Worm (Caenorhabditis elegans) whole organism, young adult: ENCODE results near the gene cyn-16.
A peak's percentile ranks its signal among the peaks of the same experiment; 100 is the strongest.

ENCODE experiments used
- B0336.3 ChIP-seq: fragments of 200-800 bp; sonication (Bioruptor generic); IDR thresholded peaks from 2 replicates; pipeline ENCODE4 v1.3.6; 2022; ENCODE audit warnings: missing genetic modification characterization, missing compliant biosample characterization
- C17E4.6 ChIP-seq: fragments of 200-800 bp; sonication (Bioruptor generic); IDR thresholded peaks from 2 replicates; pipeline ENCODE4 v1.3.6; 2022; ENCODE audit warnings: missing genetic modification reagents, missing genetic modification characterization, missing compliant biosample characterization
- F33H1.4 ChIP-seq: fragments of 200-800 bp; sonication (Bioruptor generic); IDR thresholded peaks from 2 replicates; pipeline ENCODE4 v1.3.6; 2022; ENCODE audit warnings: missing genetic modification reagents, missing genetic modification characterization, missing compliant biosample characterization
- F52B5.7 ChIP-seq: sonication (generic microtip); optimal IDR thresholded peaks from 2 replicates; lab custom pipeline; 2016; ENCODE audit warnings: mild to moderate bottlenecking, missing genetic modification characterization, missing compliant biosample characterization
- F57C9.4 ChIP-seq: sonication (generic microtip); optimal IDR thresholded peaks from 2 replicates; lab custom pipeline; 2017; ENCODE audit warnings: mild to moderate bottlenecking, missing genetic modification characterization, missing compliant biosample characterization
- T07F8.4 ChIP-seq: sonication (generic microtip); optimal IDR thresholded peaks from 2 replicates; lab custom pipeline; 2016; ENCODE audit warnings: mild to moderate bottlenecking, missing genetic modification characterization, moderate library complexity, missing compliant biosample characterization
- Y79H2A.3 ChIP-seq: fragments of 200-800 bp; sonication (Bioruptor generic); conservative IDR thresholded peaks from 2 replicates; pipeline ENCODE4 v1.3.6; 2022; ENCODE audit warnings: missing genetic modification reagents, missing genetic modification characterization, missing compliant biosample characterization
- Y95B8A.8 ChIP-seq: fragments of 200-800 bp; sonication (Bioruptor generic); IDR thresholded peaks from 2 replicates; pipeline ENCODE4 v1.3.6; 2022; ENCODE audit warnings: missing genetic modification reagents, missing genetic modification characterization, missing compliant biosample characterization
- ama-1 ChIP-seq, 3 experiments: fragments of 150-350 bp in 1 of 3; sonication (generic microtip) in 2 of 3; optimal IDR thresholded peaks; 2 replicates each; lab custom pipeline; 2014 to 2018; ENCODE audit warnings: missing biosample characterization in 2 of 3, missing genetic modification characterization in 2 of 3, missing genetic modification reagents in 2 of 3
- aptf-3 ChIP-seq: fragments of 200-800 bp; sonication (Bioruptor generic); IDR thresholded peaks from 2 replicates; pipeline ENCODE4 v1.3.6; 2022; ENCODE audit warnings: missing genetic modification characterization, missing compliant biosample characterization
- attf-5 ChIP-seq: fragments of 200-800 bp; sonication (Bioruptor generic); optimal IDR thresholded peaks from 2 replicates; lab custom pipeline; 2018; ENCODE audit warnings: mild to moderate bottlenecking, missing genetic modification characterization, missing compliant biosample characterization
- attf-6 ChIP-seq: fragments of 200-800 bp; sonication (Bioruptor generic); IDR thresholded peaks from 2 replicates; pipeline ENCODE4 v1.3.6; 2022; ENCODE audit warnings: missing genetic modification reagents, missing genetic modification characterization, missing compliant biosample characterization
- bed-1 ChIP-seq: fragments of 200-800 bp; sonication (Bioruptor generic); IDR thresholded peaks from 2 replicates; pipeline ENCODE4 v1.3.6; 2022; ENCODE audit warnings: missing genetic modification reagents, missing genetic modification characterization, missing compliant biosample characterization
- cebp-1 ChIP-seq, 2 experiments: fragments of 200-800 bp in 1 of 2; sonication (Bioruptor generic) in 1 of 2; sonication (generic microtip) in 1 of 2; IDR thresholded peaks in 1 of 2; optimal IDR thresholded peaks in 1 of 2; 2 replicates each; pipeline versions ENCODE4 v1.3.6 to Lab custom; 2017 to 2022; ENCODE audit warnings: missing compliant biosample characterization in 2 of 2, missing genetic modification characterization in 2 of 2, mild to moderate bottlenecking in 1 of 2, missing genetic modification reagents in 1 of 2, moderate library complexity in 1 of 2
- cebp-2 ChIP-seq: fragments of 200-800 bp; sonication (Bioruptor generic); IDR thresholded peaks from 2 replicates; pipeline ENCODE4 v1.3.6; 2022; ENCODE audit warnings: missing genetic modification characterization, missing compliant biosample characterization
- ceh-58 ChIP-seq: fragments of 200-800 bp; sonication (Bioruptor generic); IDR thresholded peaks from 2 replicates; pipeline ENCODE4 v1.3.6; 2022; ENCODE audit warnings: missing genetic modification characterization, missing compliant biosample characterization
- ceh-79 ChIP-seq: sonication (generic microtip); optimal IDR thresholded peaks from 2 replicates; lab custom pipeline; 2017; ENCODE audit warnings: mild to moderate bottlenecking, missing genetic modification characterization, missing compliant biosample characterization
- chd-7 ChIP-seq: sonication (generic microtip); optimal IDR thresholded peaks from 2 replicates; lab custom pipeline; 2016; ENCODE audit warnings: mild to moderate bottlenecking, missing genetic modification characterization, moderate library complexity, missing compliant biosample characterization
- die-1 ChIP-seq: sonication (generic microtip); optimal IDR thresholded peaks from 2 replicates; lab custom pipeline; 2016; ENCODE audit warnings: missing genotype, mild to moderate bottlenecking, missing genetic modification characterization, missing compliant biosample characterization
- dox-1 ChIP-seq: fragments of 200-800 bp; sonication (Bioruptor generic); IDR thresholded peaks from 2 replicates; pipeline ENCODE4 v1.3.6; 2022; ENCODE audit warnings: missing genetic modification reagents, missing genetic modification characterization, missing compliant biosample characterization
- egl-18 ChIP-seq: fragments of 200-800 bp; sonication (Bioruptor generic); IDR thresholded peaks from 2 replicates; pipeline ENCODE4 v1.3.6; 2022; ENCODE audit warnings: missing genetic modification reagents, missing genetic modification characterization, missing compliant biosample characterization
- fkh-3 ChIP-seq: sonication (generic microtip); optimal IDR thresholded peaks from 2 replicates; lab custom pipeline; 2016; ENCODE audit warnings: mild to moderate bottlenecking, missing genetic modification characterization, missing compliant biosample characterization
- hrde-1 ChIP-seq: sonication (generic microtip); optimal IDR thresholded peaks from 2 replicates; lab custom pipeline; 2016; ENCODE audit warnings: missing genetic modification characterization, mild to moderate bottlenecking, missing compliant biosample characterization, moderate library complexity, missing genotype, missing genetic modification reagents, borderline replicate concordance
- lin-26 ChIP-seq: fragments of 200-800 bp; sonication (Bioruptor generic); IDR thresholded peaks from 2 replicates; pipeline ENCODE4 v1.3.6; 2022; ENCODE audit warnings: missing genetic modification reagents, missing genetic modification characterization, missing compliant biosample characterization
- lin-40 ChIP-seq: sonication (generic microtip); optimal IDR thresholded peaks from 2 replicates; lab custom pipeline; 2016; ENCODE audit warnings: missing genetic modification characterization, mild to moderate bottlenecking, missing compliant biosample characterization, missing genotype, missing genetic modification reagents
- lsy-27 ChIP-seq: sonication (generic microtip); optimal IDR thresholded peaks from 2 replicates; lab custom pipeline; 2017; ENCODE audit warnings: missing genetic modification characterization, mild to moderate bottlenecking, missing compliant biosample characterization, antibody characterized with exemption, missing genotype, borderline replicate concordance; ENCODE audit not compliant: insufficient read depth
- madf-3 ChIP-seq: fragments of 200-800 bp; sonication (Bioruptor generic); IDR thresholded peaks from 2 replicates; pipeline ENCODE4 v1.3.6; 2022; ENCODE audit warnings: missing genetic modification reagents, missing genetic modification characterization, missing compliant biosample characterization
- madf-6 ChIP-seq: fragments of 200-800 bp; sonication (Bioruptor generic); IDR thresholded peaks from 2 replicates; pipeline ENCODE4 v1.3.6; 2022; ENCODE audit warnings: missing genetic modification reagents, missing genetic modification characterization, missing compliant biosample characterization
- mcd-1 ChIP-seq: fragments of 200-800 bp; sonication (Bioruptor generic); IDR thresholded peaks from 2 replicates; pipeline ENCODE4 v1.3.6; 2022; ENCODE audit warnings: missing genetic modification reagents, missing genetic modification characterization, missing compliant biosample characterization
- mel-28 ChIP-seq: sonication (generic microtip); optimal IDR thresholded peaks from 2 replicates; lab custom pipeline; 2016; ENCODE audit warnings: borderline replicate concordance, mild to moderate bottlenecking, missing genetic modification characterization, missing compliant biosample characterization
- nfyb-1 ChIP-seq: fragments of 200-800 bp; sonication (Bioruptor generic); IDR thresholded peaks from 2 replicates; pipeline ENCODE4 v1.3.6; 2022; ENCODE audit warnings: missing genetic modification reagents, missing genetic modification characterization, missing compliant biosample characterization
- repo-1 ChIP-seq: sonication (generic microtip); optimal IDR thresholded peaks from 2 replicates; lab custom pipeline; 2017; ENCODE audit warnings: mild to moderate bottlenecking, missing genetic modification characterization, missing compliant biosample characterization
- rpc-1 ChIP-seq, 2 experiments: fragments of 150-350 bp in 1 of 2; sonication (generic microtip) in 1 of 2; optimal IDR thresholded peaks; 2 replicates each; lab custom pipeline; 2014 to 2018; ENCODE audit warnings: missing biosample characterization in 1 of 2, missing genetic modification characterization in 1 of 2, missing genetic modification reagents in 1 of 2, missing genotype in 1 of 2
- sdz-38 ChIP-seq: sonication (generic microtip); optimal IDR thresholded peaks from 2 replicates; lab custom pipeline; 2016; ENCODE audit warnings: missing genotype, missing genetic modification characterization, missing compliant biosample characterization
- zfh-2 ChIP-seq: fragments of 200-800 bp; sonication (Bioruptor generic); conservative IDR thresholded peaks from 2 replicates; pipeline ENCODE4 v1.3.6; 2022; ENCODE audit warnings: missing genetic modification reagents, missing genetic modification characterization, missing compliant biosample characterization
- zim-3 ChIP-seq: sonication (generic microtip); optimal IDR thresholded peaks from 2 replicates; lab custom pipeline; 2017; ENCODE audit warnings: mild to moderate bottlenecking, missing genetic modification characterization, moderate library complexity, missing compliant biosample characterization
- ztf-18 ChIP-seq: sonication (generic microtip); optimal IDR thresholded peaks from 2 replicates; lab custom pipeline; 2016; ENCODE audit warnings: missing genotype, mild to moderate bottlenecking, missing genetic modification characterization, missing compliant biosample characterization
- ztf-26 ChIP-seq: sonication (generic microtip); optimal IDR thresholded peaks from 2 replicates; lab custom pipeline; 2017; ENCODE audit warnings: missing genetic modification characterization, missing compliant biosample characterization
- ztf-6 ChIP-seq: fragments of 200-800 bp; sonication (Bioruptor generic); IDR thresholded peaks from 2 replicates; pipeline ENCODE4 v1.3.6; 2022; ENCODE audit warnings: missing genetic modification reagents, missing genetic modification characterization, missing compliant biosample characterization

cyn-16 gene

DNA sequence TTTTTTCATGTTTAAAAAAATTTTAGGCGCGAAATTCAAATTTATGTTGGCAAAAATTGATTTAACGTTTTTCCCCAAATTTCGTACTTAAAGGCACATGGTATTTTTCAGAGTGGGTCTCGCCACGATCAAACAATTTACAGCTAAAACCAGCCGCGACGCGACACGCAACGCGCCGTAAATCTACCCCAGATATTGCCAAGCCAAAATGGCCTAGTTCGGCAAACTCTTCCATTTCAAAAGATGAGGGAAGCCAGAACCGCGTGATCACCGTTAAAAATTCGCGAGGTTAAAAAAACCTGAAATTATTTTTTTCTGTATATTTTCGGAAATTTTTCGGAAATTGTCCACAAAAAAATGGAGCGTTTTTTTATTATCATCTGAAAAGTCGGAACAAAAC is 23.3 kb upstream of the cyn-16 start (continued):
- TF ChIP-seq ama-1 (optimal IDR thresholded peaks at IDR 0.05; lab: Kevin White, UChicago): peak; percentile 26
- TF ChIP-seq ama-1 (GFP tag; optimal IDR thresholded peaks at IDR 0.05; lab: Kevin White, UChicago): no peak
- TF ChIP-seq ztf-6 (GFP tag; lab: Robert Waterston, UW): no peak
- TF ChIP-seq madf-3 (GFP tag; lab: Robert Waterston, UW): peak; percentile 85
- TF ChIP-seq, all 124 proteins: peak for 11

DNA sequence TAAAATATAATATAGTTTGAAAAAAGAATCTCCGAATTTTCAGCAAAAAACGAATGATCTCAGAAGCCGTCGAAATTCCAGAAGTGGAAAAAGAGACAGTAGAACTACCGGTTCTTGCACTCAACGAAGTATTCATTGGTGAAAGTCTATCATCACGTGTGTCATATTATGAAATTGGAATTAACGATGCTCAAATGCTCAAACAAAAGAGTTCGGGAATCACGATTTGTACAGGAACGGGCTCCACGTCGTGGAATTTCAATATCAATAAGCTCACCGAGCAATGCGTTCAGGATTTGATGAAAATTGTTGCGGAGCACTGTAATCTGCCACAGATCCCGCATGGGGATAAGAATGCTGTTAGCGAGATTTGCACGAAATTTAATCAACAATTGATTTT is 21.8 kb upstream of the cyn-16 start:
- TF ChIP-seq attf-6 (GFP tag; lab: Robert Waterston, UW) (no peak), ama-1 (optimal IDR thresholded peaks at IDR 0.05; lab: Kevin White, UChicago) (peak; percentile 34), ama-1 (GFP tag; optimal IDR thresholded peaks at IDR 0.05; lab: Kevin White, UChicago) (no peak), die-1 (tag; lab: Kevin White, UChicago) (no peak), attf-5 (GFP tag; lab: Kevin White, UChicago) (no peak), hrde-1 (no peak), T07F8.4 (tag; lab: Kevin White, UChicago) (no peak), madf-6 (GFP tag; lab: Robert Waterston, UW) (peak; percentile 17; the same call in 1 of the 2 replicates), zfh-2 (GFP tag; lab: Robert Waterston, UW) (no peak), repo-1 (tag; lab: Kevin White, UChicago) (no peak), sdz-38 (tag; lab: Kevin White, UChicago) (no peak), egl-18 (no peak), F52B5.7 (tag; lab: Kevin White, UChicago) (peak; percentile 36), ztf-26 (tag; lab: Kevin White, UChicago) (peak; percentile 38), aptf-3 (GFP tag; lab: Robert Waterston, UW) (no peak), mel-28 (tag; lab: Kevin White, UChicago) (peak; percentile 69), bed-1 (GFP tag; lab: Robert Waterston, UW) (no peak), B0336.3 (0 out of 2 replicates have a peak, but pooled peaks have one; percentile 21), cebp-1 (GFP tag; IDR thresholded peaks at IDR 0.05; lab: Robert Waterston, UW) (peak; percentile 63; the same call in 1 of the 2 replicates), cebp-1 (tag; optimal IDR thresholded peaks at IDR 0.05; lab: Kevin White, UChicago) (peak; percentile 56), ceh-79 (tag; lab: Kevin White, UChicago) (peak; percentile 25), C17E4.6 (GFP tag; lab: Robert Waterston, UW) (no peak), rpc-1 (optimal IDR thresholded peaks at IDR 0.05; lab: Kevin White, UChicago) (no peak), rpc-1 (tag; optimal IDR thresholded peaks at IDR 0.05; lab: Kevin White, UChicago) (no peak), chd-7 (peak; percentile 54), ztf-18 (tag; lab: Kevin White, UChicago) (no peak), lsy-27 (tag; lab: Kevin White, UChicago) (no peak), F57C9.4 (tag; lab: Kevin White, UChicago) (peak; percentile 47), zim-3 (peak; percentile 41), cebp-2 (GFP tag; lab: Robert Waterston, UW) (no peak), fkh-3 (tag; lab: Kevin White, UChicago) (peak; percentile 8), ceh-58 (GFP tag; lab: Robert Waterston, UW) (no peak), lin-40 (no peak)
- TF ChIP-seq, all 124 proteins: peak for 12

DNA sequence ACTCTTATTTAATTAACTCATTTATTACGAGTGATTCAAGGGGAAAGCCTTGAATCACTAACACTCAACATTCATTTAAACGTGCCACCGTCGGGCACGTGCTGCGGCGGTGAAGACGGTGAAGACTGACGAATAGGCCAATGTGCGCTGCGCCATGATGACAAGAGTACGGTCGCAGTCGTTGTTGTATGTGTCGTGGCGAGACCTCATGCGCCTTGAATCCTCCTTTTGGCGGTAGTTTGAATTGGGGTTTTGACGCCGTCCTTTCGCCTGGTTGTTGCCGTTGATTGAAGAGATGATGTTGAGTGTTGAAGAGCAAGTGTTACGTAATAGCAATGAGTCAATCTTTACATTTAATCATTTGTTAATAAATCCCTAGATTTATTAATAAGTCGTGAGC is 20.3 kb upstream of the cyn-16 start:
- TF ChIP-seq mcd-1 (GFP tag; lab: Robert Waterston, UW): peak; percentile 38; the same call in 1 of the 2 replicates
- peak; percentile 48; the same call in 1 of the 2 replicates for TF ChIP-seq nfyb-1 (GFP tag; lab: Robert Waterston, UW)
- TF ChIP-seq egl-18: 0 out of 2 replicates have a peak, but pooled peaks have one; percentile 37
- TF ChIP-seq Y95B8A.8: 0 out of 2 replicates have a peak, but pooled peaks have one; percentile 14
- peak; percentile 39; the same call in 1 of the 2 replicates for TF ChIP-seq dox-1
- peak; percentile 45 for TF ChIP-seq mel-28 (tag; lab: Kevin White, UChicago)
- 0 out of 2 replicates have a peak, but pooled peaks have one; percentile 17 for TF ChIP-seq lin-26 (GFP tag; lab: Robert Waterston, UW)
- TF ChIP-seq F33H1.4 (GFP tag; lab: Robert Waterston, UW): peak; percentile 32
- 0 out of 2 replicates have a peak, but pooled peaks have one; percentile 31 for TF ChIP-seq Y79H2A.3 (GFP tag; lab: Robert Waterston, UW)
- TF ChIP-seq B0336.3: peak; percentile 69; the same call in 1 of the 2 replicates
- TF ChIP-seq, all 124 proteins: peak for 10; not testable (repeated sequence) for 114
